Fruit fly (Drosophila melanogaster): ENCODE measurements around the gene Act5C.
A peak's percentile ranks its signal among the peaks of the same experiment; 100 is the strongest.

Gene Act5C

dm6 chrX:5880139-5880924, 20.3 kb upstream of the Act5C start (continued):
- TF ChIP-seq CG1621 (tag; optimal IDR thresholded peaks at IDR 0.05) (peak; percentile 57), CG10669 (GFP tag; optimal IDR thresholded peaks at IDR 0.05) (peak; percentile 81), cyc (GFP tag; optimal IDR thresholded peaks at IDR 0.05) (peak; percentile 87), dac (GFP tag; optimal IDR thresholded peaks at IDR 0.05) (peak; percentile 58), Gug (GFP tag; IDR thresholded peaks at IDR 0.05) (peak; percentile 78), CG4318 (GFP tag; optimal IDR thresholded peaks at IDR 0.05) (no peak), pdm3 (GFP tag; optimal IDR thresholded peaks at IDR 0.05) (peak; percentile 87), CG34406 (GFP tag; optimal IDR thresholded peaks at IDR 0.05) (peak; percentile 70), acj6 (GFP tag; optimal IDR thresholded peaks at IDR 0.05) (peak; percentile 80), Sox14 (GFP tag; optimal IDR thresholded peaks at IDR 0.05) (peak; percentile 95), Eip75B (GFP tag; optimal IDR thresholded peaks at IDR 0.05) (peak; percentile 80), CG6163 (GFP tag; IDR thresholded peaks at IDR 0.05) (peak; percentile 86), eg (GFP tag; IDR thresholded peaks at IDR 0.05) (peak; percentile 78), CG31627 (GFP tag; optimal IDR thresholded peaks at IDR 0.05) (peak; percentile 88), achi (GFP tag; optimal IDR thresholded peaks at IDR 0.05) (peak; percentile 80), Ets21C (GFP tag; optimal IDR thresholded peaks at IDR 0.05) (peak; percentile 78), CG10631 (GFP tag; optimal IDR thresholded peaks at IDR 0.05) (peak; percentile 75), Smox (GFP tag; optimal IDR thresholded peaks at IDR 0.05) (peak; percentile 84), CG6276 (GFP tag; optimal IDR thresholded peaks at IDR 0.05) (peak; percentile 81), Blimp-1 (GFP tag; optimal IDR thresholded peaks at IDR 0.05) (peak; percentile 58), CG8632 (GFP tag; optimal IDR thresholded peaks at IDR 0.05) (peak; percentile 75), Hr4 (GFP tag; optimal IDR thresholded peaks at IDR 0.05) (peak; percentile 70), CG6792 (GFP tag; optimal IDR thresholded peaks at IDR 0.05) (peak; percentile 77), fd85E (GFP tag; optimal IDR thresholded peaks at IDR 0.05) (peak; percentile 38), salr (GFP tag; optimal IDR thresholded peaks at IDR 0.05) (peak; percentile 42 to 71), Lpt (GFP tag; optimal IDR thresholded peaks at IDR 0.05) (peak; percentile 77), CG15336 (GFP tag; IDR thresholded peaks at IDR 0.05) (peak; percentile 85), CG11762 (GFP tag; optimal IDR thresholded peaks at IDR 0.05; ENCODE audit: insufficient read depth) (peak; percentile 75)

- TF ChIP-seq vri (GFP tag; optimal IDR thresholded peaks at IDR 0.05) (peak; percentile 19), Lpt (GFP tag; optimal IDR thresholded peaks at IDR 0.05) (no peak), Sox14 (GFP tag; optimal IDR thresholded peaks at IDR 0.05) (peak; percentile 32), acj6 (GFP tag; optimal IDR thresholded peaks at IDR 0.05) (peak; percentile 8), Hr4 (GFP tag; optimal IDR thresholded peaks at IDR 0.05) (no peak), Eip78C (GFP tag) (peak; percentile 57), CG10631 (GFP tag; optimal IDR thresholded peaks at IDR 0.05) (no peak), svp (GFP tag) (peak; percentile 28), Hr39 (GFP tag; optimal IDR thresholded peaks at IDR 0.05) (peak; percentile 45), CG3032 (tag; optimal IDR thresholded peaks at IDR 0.05) (peak; percentile 14), CG7368 (GFP tag; optimal IDR thresholded peaks at IDR 0.05) (no peak), pdm3 (GFP tag; optimal IDR thresholded peaks at IDR 0.05) (peak; percentile 22), lz (GFP tag; optimal IDR thresholded peaks at IDR 0.05) (peak; percentile 42), cyc (GFP tag; optimal IDR thresholded peaks at IDR 0.05) (peak; percentile 55), CG11294 (GFP tag; IDR thresholded peaks at IDR 0.05) (no peak), CG6808 (GFP tag; optimal IDR thresholded peaks at IDR 0.05) (peak; percentile 21), Blimp-1 (GFP tag; optimal IDR thresholded peaks at IDR 0.05) (no peak), Smox (GFP tag; optimal IDR thresholded peaks at IDR 0.05) (no peak), Sox102F (GFP tag; optimal IDR thresholded peaks at IDR 0.05) (peak; percentile 9), CG1621 (tag; optimal IDR thresholded peaks at IDR 0.05) (no peak), Met (GFP tag; optimal IDR thresholded peaks at IDR 0.05) (peak; percentile 27), CG8319 (GFP tag; optimal IDR thresholded peaks at IDR 0.05) (no peak), fd59A (GFP tag; optimal IDR thresholded peaks at IDR 0.05) (no peak), dsx (GFP tag; optimal IDR thresholded peaks at IDR 0.05; ENCODE audit: poor library complexity, severe bottlenecking) (no peak), CG31627 (GFP tag; optimal IDR thresholded peaks at IDR 0.05) (peak; percentile 50), Eip75B (GFP tag; optimal IDR thresholded peaks at IDR 0.05) (peak; percentile 9), CG32006 (GFP tag; optimal IDR thresholded peaks at IDR 0.05) (no peak), CG3919 (GFP tag; optimal IDR thresholded peaks at IDR 0.05) (no peak), esn (GFP tag; optimal IDR thresholded peaks at IDR 0.05) (peak; percentile 31), CG15336 (GFP tag; IDR thresholded peaks at IDR 0.05) (no peak)
These were observed 17.3 kb upstream of the Act5C start for dm6 chrX:5883394-5883793.
